Worm (Caenorhabditis elegans): ENCODE measurements around the gene F13A2.1.

ce11 chrV:4346799-4347198 is 35.4 kb downstream of the F13A2.1 start, which contains the start of gene mcm-7:
- TF ChIP-seq nfya-1 (tag; optimal IDR thresholded peaks at IDR 0.05; ENCODE audit: borderline replicate concordance, insufficient read depth) (no peak), T26A5.8 (tag; optimal IDR thresholded peaks at IDR 0.05) (no peak), nhr-179 (tag; optimal IDR thresholded peaks at IDR 0.05) (no peak), Y53G8AR.9 (GFP tag; conservative IDR thresholded peaks at IDR 0.05) (no peak)

Measured in whole organism, young adult.